Worm (Caenorhabditis elegans): ENCODE data around the gene dpy-17.

ce11 chrIII:5105485-5105884 is 1.6 kb upstream of the dpy-17 start:
- no peak for TF ChIP-seq him-1 (tag; optimal IDR thresholded peaks at IDR 0.05)
- TF ChIP-seq W03F9.2 (tag; optimal IDR thresholded peaks at IDR 0.05): no peak
